Fruit fly (Drosophila melanogaster): ENCODE data around the gene Rev1.

The Rev1 gene

DNA sequence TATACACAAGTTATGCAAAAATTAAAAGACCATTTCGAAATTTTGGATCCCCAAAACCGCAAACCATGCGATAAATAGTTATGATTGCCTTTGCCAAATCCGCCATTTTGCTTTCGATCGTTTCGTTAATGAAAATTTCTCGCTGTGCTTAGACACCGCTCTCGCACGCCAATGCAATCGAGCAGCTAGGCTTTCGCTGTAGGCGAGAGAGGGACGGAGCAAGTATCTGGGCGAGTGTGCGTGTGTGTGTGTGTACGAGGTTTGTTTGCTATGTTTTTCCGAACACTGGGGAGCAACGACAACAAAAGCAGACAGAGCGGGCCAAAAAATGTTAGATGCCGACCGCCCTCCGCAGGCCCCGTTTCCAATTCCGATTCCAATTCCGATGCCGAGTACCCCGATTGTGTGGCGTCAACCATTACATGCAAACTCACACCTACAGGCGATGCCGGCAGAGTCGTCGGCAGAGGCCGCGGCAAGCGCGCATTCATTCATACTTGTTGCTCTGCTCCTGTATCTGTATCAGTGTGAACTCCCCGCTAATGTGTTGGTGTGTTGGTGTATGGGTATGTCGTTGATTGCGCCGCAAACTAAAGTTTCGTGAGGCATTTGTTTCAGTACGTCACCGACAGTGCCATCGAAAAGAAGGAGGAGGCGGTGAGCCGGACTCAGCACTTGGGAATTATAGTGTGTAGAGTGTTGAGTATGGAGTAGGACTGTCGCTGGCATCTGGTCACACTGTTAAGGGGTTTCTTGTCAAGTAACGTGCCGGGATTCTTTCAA, 26.2 kb upstream of the Rev1 start (continued):
- TF ChIP-seq CG7357 (GFP tag; IDR thresholded peaks at IDR 0.05) (peak; percentile 61; the same call in 2 of the 3 replicates), fu2 (GFP tag; optimal IDR thresholded peaks at IDR 0.05) (peak; percentile 20), Myb (GFP tag; optimal IDR thresholded peaks at IDR 0.05) (peak; percentile 17), CG6175 (GFP tag; IDR thresholded peaks at IDR 0.05) (peak; percentile 93), bbx (GFP tag; IDR thresholded peaks at IDR 0.05; ENCODE audit: partially characterized antibody) (peak; percentile 52), Kr (GFP tag; optimal IDR thresholded peaks at IDR 0.05) (no peak), Spps (tag; optimal IDR thresholded peaks at IDR 0.05) (no peak), ewg (GFP tag; optimal IDR thresholded peaks at IDR 0.05) (no peak), jing (GFP tag; optimal IDR thresholded peaks at IDR 0.05) (no peak), CG11456 (GFP tag; IDR thresholded peaks at IDR 0.05) (peak; percentile 62; the same call in 2 of the 3 replicates), CG14014 (GFP tag; IDR thresholded peaks at IDR 0.05) (no peak; the same call in none of the 2 replicates), twi (tag; optimal IDR thresholded peaks at IDR 0.05) (no peak), Tbp (GFP tag; optimal IDR thresholded peaks at IDR 0.05) (no peak), Sox102F (GFP tag; optimal IDR thresholded peaks at IDR 0.05) (peak; percentile 42), CG13894 (tag; optimal IDR thresholded peaks at IDR 0.05) (peak; percentile 96), pho (GFP tag; optimal IDR thresholded peaks at IDR 0.05) (peak; percentile 39), cg (GFP tag; optimal IDR thresholded peaks at IDR 0.05) (peak; percentile 100), CG5180 (GFP tag; optimal IDR thresholded peaks at IDR 0.05) (peak; percentile 70), CG13775 (GFP tag; optimal IDR thresholded peaks at IDR 0.05) (peak; percentile 2), knrl (GFP tag; IDR thresholded peaks at IDR 0.05; ENCODE audit: partially characterized antibody) (no peak), ci (GFP tag; IDR thresholded peaks at IDR 0.05) (peak; percentile 61), CG14667 (GFP tag; IDR thresholded peaks at IDR 0.05) (peak; percentile 17; the same call in 1 of the 2 replicates), CG3838 (GFP tag; optimal IDR thresholded peaks at IDR 0.05) (peak; percentile 79), gt (GFP tag; IDR thresholded peaks at IDR 0.05) (no peak), Hmx (GFP tag; optimal IDR thresholded peaks at IDR 0.05) (no peak), Dref (GFP tag; IDR thresholded peaks at IDR 0.05) (0 out of 2 replicates have a peak, but pooled peaks have one; percentile 35), insv (GFP tag; optimal IDR thresholded peaks at IDR 0.05) (no peak), CG2678 (tag; optimal IDR thresholded peaks at IDR 0.05) (peak; percentile 30), chn (GFP tag; optimal IDR thresholded peaks at IDR 0.05) (peak; percentile 27), lab (GFP tag; optimal IDR thresholded peaks at IDR 0.05) (peak; percentile 72), Deaf1 (tag; optimal IDR thresholded peaks at IDR 0.05) (peak; percentile 99), aop (GFP tag; IDR thresholded peaks at IDR 0.05) (peak; percentile 68; the same call in 1 of the 2 replicates), Ptx1 (GFP tag; IDR thresholded peaks at IDR 0.05) (peak; percentile 59; the same call in 1 of the 2 replicates), ara (GFP tag; IDR thresholded peaks at IDR 0.05) (peak; percentile 33; the same call in 1 of the 2 replicates), sqz (GFP tag; optimal IDR thresholded peaks at IDR 0.05) (peak; percentile 49), CG8478 (optimal IDR thresholded peaks at IDR 0.05) (peak; percentile 92), CG4617 (GFP tag; optimal IDR thresholded peaks at IDR 0.05; ENCODE audit: borderline replicate concordance) (no peak), NfI (GFP tag; optimal IDR thresholded peaks at IDR 0.05) (peak; percentile 55), nerfin-1 (tag; optimal IDR thresholded peaks at IDR 0.05) (peak; percentile 54), CG1792 (GFP tag; optimal IDR thresholded peaks at IDR 0.05) (peak; percentile 52), Aef1 (GFP tag; IDR thresholded peaks at IDR 0.05) (peak; percentile 86), CG12299 (tag; optimal IDR thresholded peaks at IDR 0.05) (peak; percentile 51), gcm (GFP tag; optimal IDR thresholded peaks at IDR 0.05) (peak; percentile 50), sna (GFP tag; IDR thresholded peaks at IDR 0.05; ENCODE audit: partially characterized antibody) (peak; percentile 53; the same call in 1 of the 2 replicates), Bdp1 (GFP tag; optimal IDR thresholded peaks at IDR 0.05) (peak; percentile 31), zfh2 (GFP tag; optimal IDR thresholded peaks at IDR 0.05) (peak; percentile 72), salm (tag; optimal IDR thresholded peaks at IDR 0.05) (no peak), lbe (GFP tag; optimal IDR thresholded peaks at IDR 0.05) (peak; percentile 5), kni (GFP tag; optimal IDR thresholded peaks at IDR 0.05) (peak; percentile 100)
